Fruit fly (Drosophila melanogaster): Measurements from ENCODE around the gene tos.

tos gene

DNA sequence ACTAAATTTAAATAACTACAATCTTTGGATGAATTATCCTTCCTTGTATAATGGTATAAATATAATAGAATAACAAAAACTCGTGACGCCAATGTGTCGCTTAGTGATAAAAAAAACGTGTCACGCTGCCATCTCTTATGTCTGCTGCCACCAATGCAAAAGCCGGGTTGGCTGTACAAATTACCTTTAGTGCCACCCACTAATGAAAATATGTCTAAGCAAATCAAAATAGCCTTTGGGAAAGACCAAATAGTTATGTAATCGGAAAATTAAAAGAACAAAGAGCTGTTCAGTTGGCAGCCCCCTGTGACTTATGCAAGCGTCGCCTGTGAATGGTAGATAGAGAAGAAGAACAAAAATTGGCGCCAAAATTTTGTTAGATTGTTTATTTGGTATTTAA lies 7.5 kb upstream of the tos start, which contains the start of gene CG10336:
Gene CG10336, plus strand, starts transcription at position 153 of the 400 bp plus-strand sequence.
- TF ChIP-seq noc (tag; optimal IDR thresholded peaks at IDR 0.05): no peak

DNA sequence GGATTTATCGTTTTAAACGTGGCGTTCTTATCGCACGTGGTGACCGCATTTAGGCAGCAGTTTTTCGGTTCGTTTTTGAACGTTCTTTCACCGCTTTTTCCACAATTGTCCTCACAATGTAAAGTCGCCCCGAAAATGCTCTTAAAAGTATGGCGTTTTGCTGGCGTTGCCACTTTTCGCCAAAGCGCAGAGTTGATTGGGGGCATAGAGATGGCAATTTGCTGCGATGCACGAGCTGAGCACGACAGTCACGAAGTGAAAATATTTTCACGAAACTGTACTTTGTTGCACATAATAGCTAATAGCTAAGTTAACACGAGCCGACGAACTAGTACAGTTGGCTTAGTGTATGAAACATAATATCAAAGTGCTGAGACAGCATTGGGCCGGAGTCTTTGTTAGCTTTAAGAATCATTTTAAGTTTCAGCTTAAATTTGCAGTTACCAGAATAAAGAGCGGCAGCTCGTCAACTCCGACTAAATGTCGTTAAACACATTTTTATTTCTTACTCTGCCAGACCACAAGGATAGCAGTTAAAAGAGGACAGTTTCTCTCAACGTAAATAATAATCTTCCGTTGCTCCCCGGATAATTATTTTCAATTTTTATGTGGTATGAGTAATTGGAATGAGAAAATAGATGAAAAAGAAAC lies 6.9 kb upstream of the tos start, which contains the start of gene msl-1:
Gene msl-1, minus strand, starts transcription at position 155 of the 651 bp plus-strand sequence.
- no peak for TF ChIP-seq noc (tag; optimal IDR thresholded peaks at IDR 0.05)

DNA sequence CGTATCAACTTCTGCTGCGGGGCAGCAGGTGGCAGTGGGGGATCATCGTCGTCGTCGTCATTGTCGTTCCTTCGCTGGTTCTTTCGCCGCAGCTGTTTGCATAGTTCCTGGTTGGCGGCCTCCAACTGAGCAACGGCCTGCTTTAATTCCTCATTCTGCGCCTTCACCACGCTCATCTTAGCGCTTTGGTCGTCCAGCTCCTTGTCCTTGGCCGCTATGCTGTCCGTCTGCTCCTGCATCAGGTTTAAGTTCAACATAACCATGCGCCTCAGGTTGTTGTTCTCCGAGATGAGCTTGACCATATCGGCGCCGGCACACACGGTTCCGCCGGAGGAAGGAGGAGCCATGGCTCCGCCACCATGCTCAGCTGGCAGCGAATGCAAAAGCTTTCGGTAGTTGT lies 6.0 kb upstream of the tos start:
- TF ChIP-seq noc (tag; optimal IDR thresholded peaks at IDR 0.05): no peak

DNA sequence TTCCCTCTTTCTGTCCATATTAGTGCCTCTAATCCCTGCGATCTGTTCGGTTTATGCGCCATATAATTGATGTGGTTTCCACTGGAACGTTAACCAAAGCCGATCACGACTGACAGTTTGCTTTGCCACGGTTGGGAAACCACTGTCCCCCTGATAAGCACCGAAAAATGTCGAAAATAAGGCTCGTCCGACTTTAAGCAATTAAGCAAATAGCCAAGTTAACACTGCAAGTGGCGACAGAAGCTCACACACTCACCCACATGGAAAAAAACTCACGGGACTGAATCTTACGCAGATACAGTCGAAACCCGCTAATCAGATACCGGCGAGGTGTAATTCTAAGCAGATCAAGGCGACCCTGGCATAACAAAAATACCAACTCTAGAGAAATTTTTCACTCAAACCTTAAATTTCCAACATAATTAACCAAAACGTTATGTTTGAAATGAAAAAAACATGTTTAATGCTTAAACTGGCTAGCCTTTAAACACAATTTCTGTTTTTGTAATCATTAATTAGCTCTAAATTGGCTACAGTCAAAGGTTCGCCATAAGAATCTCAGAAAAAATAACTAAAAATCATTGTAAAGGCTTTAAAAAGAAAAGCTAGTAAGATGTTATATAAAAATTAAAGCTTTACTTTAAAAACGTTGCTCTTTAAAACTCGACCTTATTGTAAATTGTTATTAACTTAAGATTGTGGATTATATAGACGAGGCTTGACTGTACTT lies 3.8 kb downstream of the tos start:
- peak; percentile 76 for TF ChIP-seq noc (tag; optimal IDR thresholded peaks at IDR 0.05)

DNA sequence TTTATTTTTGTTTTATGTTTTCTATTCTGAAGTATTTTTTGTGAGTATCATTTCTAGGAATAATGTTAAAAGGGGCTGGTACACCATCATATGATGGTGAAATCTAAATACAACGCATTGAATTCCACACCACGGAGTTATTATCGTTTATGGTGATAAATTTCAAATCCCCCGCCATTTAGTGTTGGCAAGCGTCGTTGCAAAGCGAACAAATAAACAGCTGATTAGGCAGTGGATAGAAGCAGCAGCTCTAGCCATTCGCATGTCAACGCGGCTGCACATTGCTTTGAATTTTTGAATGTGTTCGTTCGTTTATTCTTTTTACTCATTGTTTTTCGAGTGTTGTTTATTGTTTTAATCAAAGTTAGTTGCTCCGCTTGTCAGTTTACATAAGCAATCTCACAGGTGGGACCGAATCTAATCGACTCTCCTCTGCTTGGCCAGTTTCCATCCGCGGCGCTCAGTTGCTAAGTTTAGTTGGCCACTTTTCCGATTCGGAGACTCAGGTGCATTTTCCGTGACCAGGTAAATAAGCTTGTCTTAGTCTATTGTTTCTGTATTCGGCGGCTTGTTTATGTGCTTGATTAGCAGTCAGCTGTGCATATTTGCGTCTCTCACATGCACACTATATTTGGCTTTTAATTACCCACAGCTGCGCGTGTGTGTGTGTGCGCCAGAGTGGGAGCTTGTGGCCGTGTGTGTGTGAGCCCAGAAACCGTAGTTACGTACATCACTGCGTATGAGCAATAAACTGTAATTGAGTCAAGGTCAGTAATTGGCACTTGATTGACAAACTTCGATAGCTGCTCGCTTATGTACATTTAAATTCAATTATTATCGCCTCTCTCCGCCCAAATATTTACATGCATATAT lies 4.7 kb downstream of the tos start, which contains the start of the genes Mst36Fa and CG31751:
Gene Mst36Fa, minus strand, starts transcription at position 51 of the 873 bp plus-strand sequence.
Gene CG31751, plus strand, starts transcription at position 274 of the 873 bp plus-strand sequence.
- TF ChIP-seq noc (tag; optimal IDR thresholded peaks at IDR 0.05): peak; percentile 76

DNA sequence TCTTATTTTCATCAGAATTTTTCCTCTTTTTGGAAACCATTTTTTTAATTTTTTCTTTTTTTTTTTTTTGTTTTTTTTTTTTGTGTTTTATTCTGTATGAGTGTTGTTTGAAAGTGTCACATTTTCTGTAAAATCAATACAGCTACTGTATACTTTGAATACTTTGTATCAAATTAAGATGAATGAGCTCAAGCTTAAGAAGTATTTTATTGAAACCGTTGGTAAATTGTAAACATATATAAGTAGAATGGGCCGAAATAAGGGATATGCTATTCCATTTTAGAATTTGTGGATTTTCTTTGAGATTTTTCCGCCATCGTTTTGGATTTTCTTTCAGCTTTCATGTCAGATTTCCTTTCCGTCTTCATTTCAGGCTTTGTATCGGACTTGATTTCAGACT lies 6.9 kb downstream of the tos start, which contains the start of gene Mst36Fb:
Gene Mst36Fb, minus strand, starts transcription at position 101 of the 400 bp plus-strand sequence.
- no peak for TF ChIP-seq noc (tag; optimal IDR thresholded peaks at IDR 0.05)

DNA sequence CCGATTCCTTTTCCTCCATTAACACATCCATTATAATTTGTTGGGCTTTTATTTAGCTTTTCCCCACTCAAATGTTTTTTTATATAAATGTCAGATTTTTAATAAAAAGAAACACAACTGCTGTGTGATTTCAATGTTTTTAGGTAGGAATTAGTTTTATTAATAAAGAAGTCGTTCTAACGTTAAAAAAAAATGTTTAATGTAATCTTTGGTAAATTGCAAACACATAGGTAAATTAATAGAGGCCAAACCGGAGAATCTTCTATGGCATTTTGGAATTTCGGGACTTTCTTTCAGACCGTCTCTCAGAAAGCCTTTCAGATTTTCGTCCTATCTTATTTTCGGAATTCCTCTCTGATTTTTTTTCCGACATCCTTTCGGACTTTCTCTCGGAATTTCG lies 8.7 kb downstream of the tos start, which contains the start of gene CG43339:
Gene CG43339, minus strand, starts transcription at position 101 of the 400 bp plus-strand sequence.
- TF ChIP-seq noc (tag; optimal IDR thresholded peaks at IDR 0.05): no peak

DNA sequence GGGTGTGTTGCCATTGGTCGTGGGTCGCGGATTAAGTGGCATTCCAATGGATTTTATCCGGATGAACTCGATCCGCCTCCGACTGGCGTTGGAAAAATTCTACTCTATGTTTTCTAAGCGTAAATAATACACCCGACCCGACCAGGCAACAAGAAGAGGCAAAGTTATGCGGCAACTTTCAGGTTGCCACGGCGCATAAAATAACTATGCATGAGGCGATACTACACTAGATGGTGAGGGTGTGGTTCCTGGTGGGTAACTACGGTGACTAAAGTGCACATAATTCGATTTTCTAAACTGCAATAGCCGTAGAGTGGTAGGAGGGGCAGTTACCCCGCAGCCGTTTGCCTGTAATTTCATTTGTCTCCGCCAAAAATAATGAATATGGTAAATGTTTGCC lies 10.7 kb downstream of the tos start, which contains the start of gene CG43338:
Gene CG43338, minus strand, starts transcription at position 101 of the 400 bp plus-strand sequence.
- no peak for TF ChIP-seq noc (tag; optimal IDR thresholded peaks at IDR 0.05)

DNA sequence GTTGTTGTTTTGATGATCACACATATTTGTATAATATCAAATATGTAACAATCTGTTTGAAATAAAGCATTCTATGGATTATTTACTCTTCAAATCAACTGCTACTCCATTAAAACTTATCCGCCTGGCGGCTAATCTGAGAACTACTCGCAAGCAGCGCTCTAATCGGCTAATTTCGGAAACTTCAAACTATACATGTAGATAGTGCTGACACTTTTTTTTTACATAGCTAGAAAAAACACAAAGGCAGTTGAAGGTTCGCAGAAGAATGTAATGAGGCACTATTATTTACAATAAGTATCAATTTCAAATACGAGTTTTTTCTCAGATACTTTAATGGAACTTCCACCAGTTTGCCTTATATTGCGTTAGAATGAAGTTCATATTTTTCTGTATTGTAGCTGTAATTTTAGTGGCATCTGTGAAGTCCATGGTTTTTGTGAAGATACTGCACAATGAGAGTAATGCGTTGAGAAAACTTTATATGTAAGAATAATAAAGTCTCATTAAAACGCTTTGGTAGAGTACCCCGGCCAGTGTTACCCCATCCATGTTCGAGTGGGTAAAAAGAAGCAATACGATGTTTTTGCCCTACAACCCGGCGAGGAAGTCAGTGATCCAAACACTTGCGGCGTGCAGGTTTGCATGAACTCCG lies 15.8 kb downstream of the tos start:
- no peak for TF ChIP-seq noc (tag; optimal IDR thresholded peaks at IDR 0.05)

DNA sequence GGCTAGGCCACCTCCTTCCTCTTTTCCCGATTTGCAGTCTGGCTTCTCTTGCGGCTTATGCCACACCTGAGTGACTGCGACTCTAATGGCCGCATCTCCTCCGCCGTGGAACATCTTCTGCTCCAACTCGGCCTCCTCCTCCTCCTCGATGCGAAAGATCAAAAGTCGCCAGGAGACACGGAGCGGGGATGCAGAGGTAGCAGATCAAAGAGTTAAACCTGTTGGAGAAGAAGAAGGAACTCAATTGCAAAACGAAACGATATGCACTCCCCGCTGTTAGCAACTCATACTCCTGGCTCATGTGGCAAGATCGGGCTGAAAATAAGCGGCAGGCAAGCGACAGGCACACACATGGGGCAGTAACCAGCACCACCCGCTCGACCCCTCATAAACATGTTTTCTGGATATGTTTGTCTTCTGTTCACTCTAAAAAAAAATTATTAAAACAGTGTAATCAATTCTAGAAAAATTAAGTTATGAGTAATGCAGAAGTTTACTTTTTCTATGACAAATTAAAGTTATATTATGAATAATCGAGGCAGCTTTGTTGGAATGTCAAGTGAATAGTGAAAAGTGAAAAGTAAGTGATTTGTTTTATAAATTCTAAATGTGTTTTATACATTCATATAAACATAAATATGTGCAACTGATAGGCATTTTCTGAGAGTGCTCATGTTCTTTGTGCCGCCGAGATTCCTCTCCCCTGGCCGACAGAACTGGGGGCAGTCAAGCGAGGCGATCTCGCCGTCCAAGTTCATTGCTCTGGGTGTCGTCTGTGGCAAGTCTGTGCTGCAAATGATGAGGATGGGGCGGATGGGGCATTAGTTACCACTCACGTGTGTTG lies 16.9 kb downstream of the tos start:
- TF ChIP-seq noc (tag; optimal IDR thresholded peaks at IDR 0.05): no peak

DNA sequence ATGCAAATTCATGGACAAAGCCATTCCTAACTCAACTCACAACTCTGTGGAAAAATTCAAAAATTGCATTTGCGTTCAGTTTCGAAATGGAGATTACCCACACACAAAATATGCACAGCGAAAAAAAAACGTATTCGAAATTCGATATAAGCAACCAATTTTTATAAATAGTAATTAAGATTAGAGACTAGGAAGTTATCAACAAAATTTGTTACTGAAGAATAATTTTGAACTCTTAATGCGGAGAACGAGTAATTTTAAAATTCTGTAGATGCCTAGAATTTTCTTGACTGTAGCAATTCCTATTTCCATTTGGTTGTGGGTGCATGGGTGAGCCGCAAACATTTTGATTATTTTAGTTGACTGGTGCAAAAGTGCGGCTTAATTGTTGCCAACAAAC lies 18.5 kb downstream of the tos start:
- TF ChIP-seq noc (tag; optimal IDR thresholded peaks at IDR 0.05): no peak

DNA sequence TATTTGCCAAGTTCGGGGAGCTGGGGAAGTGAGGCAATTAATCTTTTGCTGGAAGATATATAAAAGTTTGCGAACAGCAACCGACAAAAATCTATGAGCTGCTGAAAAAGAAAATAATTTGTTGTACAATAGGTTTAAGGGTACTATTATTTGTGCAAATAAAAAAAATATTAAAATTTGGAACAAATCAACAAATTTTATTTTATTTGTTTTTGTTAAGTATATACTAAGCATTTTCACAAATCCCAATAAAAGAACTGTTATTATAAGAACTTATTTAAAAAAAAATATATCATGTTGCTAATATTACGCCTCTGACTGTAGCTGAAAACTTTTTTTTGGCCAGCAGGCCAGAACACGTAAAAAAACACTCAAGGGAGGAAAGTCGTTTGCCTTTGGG lies 23.8 kb downstream of the tos start:
- no peak for TF ChIP-seq noc (tag; optimal IDR thresholded peaks at IDR 0.05)

DNA sequence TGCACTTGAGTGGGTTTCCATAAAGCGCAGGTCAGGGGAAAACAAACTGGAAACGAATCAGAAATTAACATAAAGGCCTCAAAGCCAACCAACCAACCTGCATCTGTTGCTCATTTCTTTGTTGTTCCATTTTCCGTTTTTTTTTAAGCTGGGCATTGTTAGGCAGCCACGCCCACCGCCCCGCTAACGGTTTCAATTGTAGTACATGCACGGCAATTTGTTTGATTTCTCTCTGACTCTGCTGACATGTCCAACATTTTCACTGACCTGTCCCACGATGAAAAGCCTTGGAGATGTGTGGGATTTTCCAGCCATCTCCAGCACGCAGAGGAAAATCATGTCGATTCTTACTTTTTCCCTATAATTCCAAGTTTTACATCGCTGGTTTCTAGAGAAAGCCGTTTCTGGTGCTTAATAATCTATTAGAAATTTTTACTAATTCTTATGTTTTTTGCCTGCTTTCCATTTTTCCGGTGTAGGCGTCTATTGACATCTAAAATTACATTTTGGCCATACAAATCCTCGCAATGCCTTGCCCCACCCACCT lies 25.1 kb downstream of the tos start:
- TF ChIP-seq noc (tag; optimal IDR thresholded peaks at IDR 0.05): no peak

DNA sequence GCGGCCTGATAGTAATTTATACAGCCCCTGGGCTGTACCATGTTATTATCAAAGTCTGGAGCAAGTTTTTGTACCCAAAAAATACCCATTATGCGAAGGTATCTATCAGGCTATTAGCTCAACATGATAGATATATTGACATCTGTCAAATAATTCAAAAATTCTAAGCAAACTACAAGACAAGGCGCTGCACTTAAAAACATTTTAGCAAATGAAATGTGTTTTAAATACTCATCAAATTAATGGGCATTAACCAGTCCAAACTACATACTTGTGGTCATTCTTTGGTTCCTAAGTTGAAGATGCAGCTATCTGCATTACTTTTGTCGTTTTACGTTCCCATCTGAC lies 28.6 kb downstream of the tos start:
- peak; percentile 53 for TF ChIP-seq noc (tag; optimal IDR thresholded peaks at IDR 0.05)
